Fruit fly (Drosophila melanogaster) whole organism, pupa: ENCODE results near the gene CG13297.

Source experiments
- CG10348 ChIP-seq: fragments of 200-800 bp; sonication (Bioruptor generic); IDR thresholded peaks from 2 replicates; pipeline ENCODE4 v1.3.6; 2022; ENCODE audit warnings: missing biosample characterization, missing genetic modification characterization
- CG12605 ChIP-seq: fragments of 200-800 bp; sonication (Bioruptor generic); IDR thresholded peaks from 2 replicates; pipeline ENCODE4 v1.3.6; 2022; ENCODE audit warnings: missing biosample characterization, missing genetic modification characterization
- CG13204 ChIP-seq: fragments of 200-800 bp; sonication (Bioruptor generic); optimal IDR thresholded peaks from 2 replicates; lab custom pipeline; 2018; ENCODE audit warnings: missing biosample characterization, mild to moderate bottlenecking, missing genetic modification characterization, moderate library complexity
- CG14655 ChIP-seq: fragments of 200-800 bp; sonication (Bioruptor generic); optimal IDR thresholded peaks from 3 replicates; lab custom pipeline; 2017; ENCODE audit warnings: mild to moderate bottlenecking, missing biosample characterization, missing genetic modification reagents, missing genetic modification characterization
- CG15710 ChIP-seq: fragments of 200-800 bp; sonication (Bioruptor generic); optimal IDR thresholded peaks from 2 replicates; lab custom pipeline; 2018; ENCODE audit warnings: missing biosample characterization, mild to moderate bottlenecking, missing genetic modification characterization, moderate library complexity
- CG17806 ChIP-seq: fragments of 200-800 bp; sonication (Bioruptor generic); optimal IDR thresholded peaks from 2 replicates; lab custom pipeline; 2018; ENCODE audit warnings: missing biosample characterization, mild to moderate bottlenecking, missing genetic modification characterization, moderate library complexity
- CG32121 ChIP-seq: fragments of 200-800 bp; sonication (Bioruptor generic); IDR thresholded peaks from 2 replicates; pipeline ENCODE4 v1.3.6; 2022; ENCODE audit warnings: missing biosample characterization, missing genetic modification characterization
- CG34367 ChIP-seq: fragments of 200-800 bp; sonication (Bioruptor generic); optimal IDR thresholded peaks from 2 replicates; lab custom pipeline; 2018; ENCODE audit warnings: missing biosample characterization, mild to moderate bottlenecking, missing genetic modification characterization
- CG4496 ChIP-seq: fragments of 200-800 bp; sonication (Bioruptor generic); IDR thresholded peaks from 3 replicates; pipeline ENCODE4 v1.3.6; 2022; ENCODE audit warnings: missing biosample characterization, missing genetic modification characterization
- CG8159 ChIP-seq: fragments of 200-800 bp; sonication (Bioruptor generic); optimal IDR thresholded peaks from 3 replicates; lab custom pipeline; 2018; ENCODE audit warnings: missing biosample characterization, mild to moderate bottlenecking, missing genetic modification characterization, moderate library complexity
- CG8301 ChIP-seq: fragments of 200-800 bp; sonication (Bioruptor generic); optimal IDR thresholded peaks from 2 replicates; lab custom pipeline; 2018; ENCODE audit warnings: missing biosample characterization, mild to moderate bottlenecking, missing genetic modification characterization
- CG9948 ChIP-seq: fragments of 200-800 bp; sonication (Bioruptor generic); optimal IDR thresholded peaks from 2 replicates; lab custom pipeline; 2018; ENCODE audit warnings: missing biosample characterization, mild to moderate bottlenecking, missing genetic modification characterization, moderate library complexity
- D1 ChIP-seq: fragments of 200-800 bp; sonication (Bioruptor generic); optimal IDR thresholded peaks from 2 replicates; lab custom pipeline; 2018; ENCODE audit warnings: missing biosample characterization, mild to moderate bottlenecking, missing genetic modification characterization, moderate library complexity
- EcR ChIP-seq: fragments of 200-800 bp; sonication (Bioruptor generic); optimal IDR thresholded peaks from 3 replicates; lab custom pipeline; 2019; ENCODE audit warnings: missing biosample characterization, missing genetic modification characterization, mild to moderate bottlenecking, moderate library complexity, missing genetic modification reagents
- Ets98B ChIP-seq: fragments of 200-800 bp; sonication (Bioruptor generic); IDR thresholded peaks from 2 replicates; pipeline ENCODE4 v1.3.6; 2022; ENCODE audit warnings: missing biosample characterization, missing genetic modification characterization
- Pif1A ChIP-seq: fragments of 200-800 bp; sonication (Bioruptor generic); optimal IDR thresholded peaks from 3 replicates; lab custom pipeline; 2016; ENCODE audit warnings: missing biosample characterization, missing genetic modification characterization
- Pif1B ChIP-seq: fragments of 200-800 bp; sonication (Bioruptor generic); optimal IDR thresholded peaks from 3 replicates; lab custom pipeline; 2016; ENCODE audit warnings: missing biosample characterization, missing genetic modification characterization
- Snoo ChIP-seq: fragments of 200-800 bp; sonication (Bioruptor generic); optimal IDR thresholded peaks from 3 replicates; lab custom pipeline; 2017; ENCODE audit warnings: missing biosample characterization, mild to moderate bottlenecking, missing genetic modification characterization, inconsistent platforms
- fd96Ca ChIP-seq: fragments of 200-800 bp; sonication (Bioruptor generic); IDR thresholded peaks from 3 replicates; pipeline ENCODE4 v1.3.6; 2022; ENCODE audit warnings: missing biosample characterization, missing genetic modification characterization
- gl ChIP-seq: fragments of 200-800 bp; sonication (Bioruptor generic); optimal IDR thresholded peaks from 2 replicates; lab custom pipeline; 2018; ENCODE audit warnings: missing biosample characterization, mild to moderate bottlenecking, missing genetic modification characterization
- rn ChIP-seq: fragments of 200-800 bp; sonication (Bioruptor generic); IDR thresholded peaks from 2 replicates; pipeline ENCODE4 v1.3.6; 2022; ENCODE audit warnings: missing biosample characterization, missing genetic modification characterization

The CG13297 gene

dm6 chr3L:6184884-6185438 lies 27.8 kb upstream of the CG13297 start, which contains the start of the genes D19B and CG43293:
D19B (minus strand) TSS chr3L:6184920.
CG43293 (plus strand) TSS chr3L:6185189.
- TF ChIP-seq Pif1A (GFP tag; lab: Kevin White, UChicago) (no peak), Pif1B (GFP tag; lab: Kevin White, UChicago) (peak; percentile 93), CG8301 (tag; lab: Kevin White, UChicago) (peak; percentile 80), EcR (no peak), CG14655 (GFP tag; lab: Kevin White, UChicago) (peak; percentile 88), fd96Ca (GFP tag; lab: Robert Waterston, UW) (peak; percentile 92), CG13204 (no peak), CG15710 (peak; percentile 81), Snoo (tag; lab: Kevin White, UChicago) (peak; percentile 84), gl (tag; lab: Kevin White, UChicago) (peak; percentile 76), CG34367 (peak; percentile 81), CG32121 (GFP tag; lab: Robert Waterston, UW) (peak; percentile 92), CG8159 (peak; percentile 82), CG17806 (tag; lab: Kevin White, UChicago) (peak; percentile 82), rn (GFP tag; lab: Robert Waterston, UW) (peak; percentile 86), D1 (no peak), CG9948 (peak; percentile 81), Ets98B (GFP tag; lab: Robert Waterston, UW) (peak; percentile 94), CG4496 (GFP tag; lab: Robert Waterston, UW) (peak; percentile 92), CG10348 (GFP tag; lab: Robert Waterston, UW) (peak; percentile 36; the same call in 1 of the 2 replicates), CG12605 (peak; percentile 91)

- TF ChIP-seq CG12605 = no peak
- peak; percentile 72 for TF ChIP-seq CG15710
- TF ChIP-seq CG32121 (GFP tag; lab: Robert Waterston, UW) = peak; percentile 17; the same call in 1 of the 2 replicates
- TF ChIP-seq CG17806 (tag; lab: Kevin White, UChicago) = peak; percentile 40
- TF ChIP-seq CG4496 (GFP tag; lab: Robert Waterston, UW) = peak; percentile 59; the same call in 2 of the 3 replicates
- TF ChIP-seq CG9948 = peak; percentile 52
These were observed 24.6 kb upstream of the CG13297 start, which contains the start of gene CG10274 for dm6 chr3L:6181776-6182175. CG10274 (minus strand) TSS chr3L:6181829.

dm6 chr3L:6173826-6174255 lies 16.7 kb upstream of the CG13297 start, which contains the start of the genes fmt and CG7376:
fmt (minus strand) TSS chr3L:6173880.
CG7376 (plus strand) TSS chr3L:6174248.
- TF ChIP-seq CG9948 (peak; percentile 45), fd96Ca (GFP tag; lab: Robert Waterston, UW) (no peak), CG8159 (no peak), gl (tag; lab: Kevin White, UChicago) (no peak), CG10348 (GFP tag; lab: Robert Waterston, UW) (no peak), CG15710 (no peak), Pif1A (GFP tag; lab: Kevin White, UChicago) (no peak), Ets98B (GFP tag; lab: Robert Waterston, UW) (no peak), Pif1B (GFP tag; lab: Kevin White, UChicago) (no peak)

- no peak for TF ChIP-seq CG14655 (GFP tag; lab: Kevin White, UChicago)
- TF ChIP-seq CG10348 (GFP tag; lab: Robert Waterston, UW) = no peak
- no peak for TF ChIP-seq CG12605
- no peak for TF ChIP-seq Pif1B (GFP tag; lab: Kevin White, UChicago)
- TF ChIP-seq CG9948 = no peak
- TF ChIP-seq CG4496 (GFP tag; lab: Robert Waterston, UW) = no peak
- TF ChIP-seq CG32121 (GFP tag; lab: Robert Waterston, UW) = no peak
- no peak for TF ChIP-seq Snoo (tag; lab: Kevin White, UChicago)
- no peak for TF ChIP-seq fd96Ca (GFP tag; lab: Robert Waterston, UW)
- TF ChIP-seq CG34367 = no peak
- TF ChIP-seq CG13204 = no peak
- TF ChIP-seq CG17806 (tag; lab: Kevin White, UChicago) = no peak
- TF ChIP-seq Ets98B (GFP tag; lab: Robert Waterston, UW) = no peak
- no peak for TF ChIP-seq D1
- no peak for TF ChIP-seq CG15710
- no peak for TF ChIP-seq rn (GFP tag; lab: Robert Waterston, UW)
- TF ChIP-seq Pif1A (GFP tag; lab: Kevin White, UChicago) = no peak
These were observed 5.4 kb upstream of the CG13297 start, which contains the start of gene Prdm13 for dm6 chr3L:6162483-6163128. Prdm13 (plus strand) TSS chr3L:6163127.

- TF ChIP-seq CG17806 (tag; lab: Kevin White, UChicago) (no peak), Ets98B (GFP tag; lab: Robert Waterston, UW) (no peak), CG4496 (GFP tag; lab: Robert Waterston, UW) (no peak), CG9948 (no peak), Pif1A (GFP tag; lab: Kevin White, UChicago) (no peak), CG8159 (no peak), fd96Ca (GFP tag; lab: Robert Waterston, UW) (no peak), CG14655 (GFP tag; lab: Kevin White, UChicago) (no peak), EcR (no peak), D1 (no peak), CG12605 (no peak), CG13204 (no peak), CG34367 (no peak), CG8301 (tag; lab: Kevin White, UChicago) (no peak), Pif1B (GFP tag; lab: Kevin White, UChicago) (no peak), gl (tag; lab: Kevin White, UChicago) (no peak), rn (GFP tag; lab: Robert Waterston, UW) (no peak), Snoo (tag; lab: Kevin White, UChicago) (no peak), CG32121 (GFP tag; lab: Robert Waterston, UW) (no peak)
These were observed 4.8 kb upstream of the CG13297 start for dm6 chr3L:6161997-6162396.
